Fruit fly (Drosophila melanogaster): Measurements from ENCODE around the gene SmB.

The SmB gene

DNA sequence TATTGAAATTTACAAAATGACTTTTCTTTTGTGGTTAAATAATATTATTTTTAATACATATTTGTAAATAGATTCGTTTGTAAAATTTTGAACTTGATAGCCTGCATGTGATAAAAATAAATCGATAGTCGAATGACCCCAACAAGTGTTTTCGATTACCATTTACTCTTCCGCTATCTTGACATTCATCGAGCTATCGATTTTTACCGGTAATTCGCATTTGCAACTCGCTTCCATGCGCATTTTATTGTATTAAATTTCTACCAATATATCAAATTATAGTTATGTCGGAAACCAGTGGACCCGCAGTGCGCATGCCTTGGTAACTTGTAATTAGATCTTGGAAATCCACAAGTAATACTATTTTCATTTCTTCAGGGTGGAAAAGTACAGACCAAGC lies 7.4 kb downstream of the SmB start, which contains the start of gene RfC3 (continued):
- TF ChIP-seq az2 (GFP tag; optimal IDR thresholded peaks at IDR 0.05) (no peak), Atf-2 (GFP tag; optimal IDR thresholded peaks at IDR 0.05) (no peak), CG32532 (GFP tag; IDR thresholded peaks at IDR 0.05) (no peak), CG11085 (GFP tag; IDR thresholded peaks at IDR 0.05) (no peak), CG2889 (GFP tag; IDR thresholded peaks at IDR 0.05) (no peak), jing (GFP tag; optimal IDR thresholded peaks at IDR 0.05) (no peak), CG7372 (GFP tag; IDR thresholded peaks at IDR 0.05) (no peak), hth (optimal IDR thresholded peaks at IDR 0.05) (no peak), CG12236 (GFP tag; optimal IDR thresholded peaks at IDR 0.05) (no peak), Mes4 (GFP tag; optimal IDR thresholded peaks at IDR 0.05) (no peak), CG13287 (GFP tag; IDR thresholded peaks at IDR 0.05; ENCODE audit: partially characterized antibody) (peak; percentile 92), slp2 (GFP tag; optimal IDR thresholded peaks at IDR 0.05) (no peak), CG12744 (GFP tag; optimal IDR thresholded peaks at IDR 0.05) (no peak), TFAM (GFP tag; optimal IDR thresholded peaks at IDR 0.05) (no peak), CG10267 (tag; optimal IDR thresholded peaks at IDR 0.05) (peak; percentile 21), fru (optimal IDR thresholded peaks at IDR 0.05) (no peak), dimm (GFP tag; IDR thresholded peaks at IDR 0.05) (no peak), CG9437 (GFP tag; optimal IDR thresholded peaks at IDR 0.05) (no peak), emc (GFP tag; optimal IDR thresholded peaks at IDR 0.05) (no peak), CG4707 (GFP tag; optimal IDR thresholded peaks at IDR 0.05) (no peak), Dip2 (GFP tag; IDR thresholded peaks at IDR 0.05) (no peak), CG10274 (GFP tag; optimal IDR thresholded peaks at IDR 0.05) (no peak), CG10979 (tag; optimal IDR thresholded peaks at IDR 0.05) (no peak), CG1603 (tag; optimal IDR thresholded peaks at IDR 0.05) (peak; percentile 99), croc (GFP tag; conservative IDR thresholded peaks at IDR 0.05) (no peak), CG9876 (GFP tag; optimal IDR thresholded peaks at IDR 0.05) (no peak), bab2 (GFP tag; optimal IDR thresholded peaks at IDR 0.05) (no peak), CG1832 (GFP tag; optimal IDR thresholded peaks at IDR 0.05) (no peak), Rx (GFP tag; IDR thresholded peaks at IDR 0.05) (no peak), Gsc (GFP tag; IDR thresholded peaks at IDR 0.05) (no peak), CG14860 (GFP tag; IDR thresholded peaks at IDR 0.05; ENCODE audit: partially characterized antibody) (peak; percentile 91), peb (GFP tag; IDR thresholded peaks at IDR 0.05) (no peak), tap (tag; optimal IDR thresholded peaks at IDR 0.05) (no peak), sima (GFP tag; optimal IDR thresholded peaks at IDR 0.05) (no peak), CG9609 (GFP tag; optimal IDR thresholded peaks at IDR 0.05) (no peak), chif (GFP tag; optimal IDR thresholded peaks at IDR 0.05) (no peak), pan (optimal IDR thresholded peaks at IDR 0.05) (no peak), pan (GFP tag; optimal IDR thresholded peaks at IDR 0.05 in 1 of 2, IDR thresholded peaks at IDR 0.05 in 1 of 2) (no peak), bigmax (GFP tag; optimal IDR thresholded peaks at IDR 0.05) (no peak), btn (GFP tag; optimal IDR thresholded peaks at IDR 0.05) (no peak), CG10959 (GFP tag; IDR thresholded peaks at IDR 0.05) (no peak), Atf3 (GFP tag; optimal IDR thresholded peaks at IDR 0.05) (no peak), CG6654 (GFP tag; optimal IDR thresholded peaks at IDR 0.05) (no peak), tio (GFP tag; optimal IDR thresholded peaks at IDR 0.05) (no peak), shn (GFP tag; optimal IDR thresholded peaks at IDR 0.05) (no peak), ems (GFP tag; optimal IDR thresholded peaks at IDR 0.05) (no peak), CG11456 (GFP tag; IDR thresholded peaks at IDR 0.05) (no peak), Fer1 (GFP tag; optimal IDR thresholded peaks at IDR 0.05) (no peak), Ssrp (tag; optimal IDR thresholded peaks at IDR 0.05) (no peak), prd (optimal IDR thresholded peaks at IDR 0.05) (no peak), prd (GFP tag; IDR thresholded peaks at IDR 0.05) (no peak), wdn (GFP tag; IDR thresholded peaks at IDR 0.05) (no peak), CG6765 (GFP tag; optimal IDR thresholded peaks at IDR 0.05) (no peak), CG10147 (GFP tag; optimal IDR thresholded peaks at IDR 0.05) (no peak), danr (GFP tag; IDR thresholded peaks at IDR 0.05) (no peak)
